Worm (Caenorhabditis elegans) whole organism, L4 larva: ENCODE measurements around the gene acc-2.

Experiments used
- D1046.2 ChIP-seq: fragments of 200-800 bp; sonication (Bioruptor generic); IDR thresholded peaks from 2 replicates; pipeline ENCODE4 v1.3.6; 2022; ENCODE audit warnings: missing genetic modification characterization, missing compliant biosample characterization
- F49E8.2 ChIP-seq: sonication (generic microtip); optimal IDR thresholded peaks from 2 replicates; lab custom pipeline; 2016; ENCODE audit warnings: missing compliant biosample characterization, mild to moderate bottlenecking, missing genetic modification characterization, borderline replicate concordance
- T26A8.4 ChIP-seq: fragments of 200-800 bp; sonication (Bioruptor generic); IDR thresholded peaks from 2 replicates; pipeline ENCODE4 v1.3.6; 2022; ENCODE audit warnings: missing genetic modification characterization, missing compliant biosample characterization
- Y105C5A.15 ChIP-seq: fragments of 200-800 bp; sonication (Bioruptor generic); IDR thresholded peaks from 2 replicates; pipeline ENCODE4 v1.3.6; 2022; ENCODE audit warnings: missing genetic modification characterization, missing compliant biosample characterization
- Y5F2A.4 ChIP-seq: fragments of 200-800 bp; sonication (Bioruptor generic); optimal IDR thresholded peaks from 2 replicates; lab custom pipeline; 2018; ENCODE audit warnings: mild to moderate bottlenecking, missing genetic modification characterization, missing compliant biosample characterization
- ZK337.2 ChIP-seq: fragments of 200-800 bp; sonication (Bioruptor generic); IDR thresholded peaks from 2 replicates; pipeline ENCODE4 v1.3.6; 2022; ENCODE audit warnings: missing genetic modification reagents, missing genetic modification characterization, missing compliant biosample characterization
- aha-1 ChIP-seq: fragments of 150-350 bp; peaks from one replicate; lab custom pipeline; 2014; ENCODE audit warnings: missing biosample characterization, missing genetic modification characterization
- aly-2 ChIP-seq: sonication (generic microtip); optimal IDR thresholded peaks from 2 replicates; lab custom pipeline; 2018; ENCODE audit warnings: missing biosample characterization, missing genetic modification characterization
- arid-1 ChIP-seq: fragments of 200-800 bp; sonication (Bioruptor generic); conservative IDR thresholded peaks from 2 replicates; pipeline ENCODE4 v1.3.6; 2022; ENCODE audit warnings: missing genetic modification reagents, missing genetic modification characterization, missing compliant biosample characterization
- ceh-32 ChIP-seq: sonication (generic microtip); optimal IDR thresholded peaks from 2 replicates; lab custom pipeline; 2016; ENCODE audit warnings: mild to moderate bottlenecking, missing genetic modification characterization, missing compliant biosample characterization; ENCODE audit not compliant: poor library complexity
- ceh-44 ChIP-seq: fragments of 200-800 bp; sonication (Bioruptor generic); IDR thresholded peaks from 2 replicates; pipeline ENCODE4 v1.3.6; 2022; ENCODE audit warnings: missing genetic modification reagents, missing genetic modification characterization, missing compliant biosample characterization
- ceh-82 ChIP-seq: sonication (generic microtip); optimal IDR thresholded peaks from 2 replicates; lab custom pipeline; 2017; ENCODE audit warnings: missing biosample characterization, missing genetic modification characterization
- cey-2 ChIP-seq: sonication (generic microtip); optimal IDR thresholded peaks from 3 replicates; lab custom pipeline; 2017; ENCODE audit warnings: missing genetic modification characterization, mild to moderate bottlenecking, missing compliant biosample characterization, antibody characterized with exemption, borderline replicate concordance; ENCODE audit not compliant: insufficient read depth
- ctbp-1 ChIP-seq: fragments of 200-800 bp; sonication (Bioruptor generic); IDR thresholded peaks from 2 replicates; pipeline ENCODE4 v1.3.6; 2022; ENCODE audit warnings: missing genetic modification reagents, missing genetic modification characterization, missing compliant biosample characterization
- daf-8 ChIP-seq: fragments of 200-800 bp; sonication (Bioruptor generic); IDR thresholded peaks from 2 replicates; pipeline ENCODE4 v1.3.6; 2022; ENCODE audit warnings: missing genetic modification characterization, missing compliant biosample characterization
- dmd-6 ChIP-seq: fragments of 200-800 bp; sonication (Bioruptor generic); IDR thresholded peaks from 2 replicates; pipeline ENCODE4 v1.3.6; 2022; ENCODE audit warnings: missing genetic modification reagents, missing genetic modification characterization, missing compliant biosample characterization
- dmd-8 ChIP-seq: fragments of 200-800 bp; sonication (Bioruptor generic); IDR thresholded peaks from 2 replicates; pipeline ENCODE4 v1.3.6; 2022; ENCODE audit warnings: missing genetic modification characterization, missing compliant biosample characterization
- dpl-1 ChIP-seq: fragments of 150-350 bp; optimal IDR thresholded peaks from 2 replicates; lab custom pipeline; 2014; ENCODE audit warnings: missing biosample characterization, missing genetic modification reagents, missing genetic modification characterization
- egl-27 ChIP-seq: sonication (generic microtip); optimal IDR thresholded peaks from 3 replicates; lab custom pipeline; 2017; ENCODE audit warnings: missing biosample characterization, missing genetic modification reagents, missing genetic modification characterization
- egl-43 ChIP-seq: fragments of 200-800 bp; sonication (Bioruptor generic); IDR thresholded peaks from 2 replicates; pipeline ENCODE4 v1.3.6; 2022; ENCODE audit warnings: missing genetic modification reagents, missing genetic modification characterization, missing compliant biosample characterization
- hlh-11 ChIP-seq: fragments of 200-800 bp; sonication (Bioruptor generic); optimal IDR thresholded peaks from 2 replicates; lab custom pipeline; 2018; ENCODE audit warnings: mild to moderate bottlenecking, missing genetic modification characterization, missing compliant biosample characterization
- hlh-30 ChIP-seq: sonication (generic microtip); optimal IDR thresholded peaks from 2 replicates; lab custom pipeline; 2017; ENCODE audit warnings: antibody characterized with exemption, mild to moderate bottlenecking, missing genetic modification characterization, missing compliant biosample characterization; ENCODE audit not compliant: insufficient read depth
- hmg-1.1 ChIP-seq: fragments of 200-800 bp; sonication (Bioruptor generic); IDR thresholded peaks from 2 replicates; pipeline ENCODE4 v1.3.6; 2022; ENCODE audit warnings: missing genetic modification reagents, missing genetic modification characterization, missing compliant biosample characterization
- jun-1 ChIP-seq: fragments of 150-350 bp; optimal IDR thresholded peaks from 2 replicates; lab custom pipeline; 2014; ENCODE audit warnings: missing biosample characterization, missing genetic modification reagents, missing genetic modification characterization
- lin-38 ChIP-seq: fragments of 200-800 bp; sonication (Bioruptor generic); IDR thresholded peaks from 2 replicates; pipeline ENCODE4 v1.3.6; 2022; ENCODE audit warnings: missing genetic modification reagents, missing genetic modification characterization, missing compliant biosample characterization
- lin-39 ChIP-seq: fragments of 150-350 bp; optimal IDR thresholded peaks from 2 replicates; lab custom pipeline; 2014; ENCODE audit warnings: missing biosample characterization, missing genetic modification reagents, missing genetic modification characterization
- lir-3 ChIP-seq: sonication (generic microtip); optimal IDR thresholded peaks from 2 replicates; lab custom pipeline; 2016; ENCODE audit warnings: mild to moderate bottlenecking, missing genetic modification characterization, missing compliant biosample characterization
- mdl-1 ChIP-seq, 2 experiments: fragments of 150-350 bp in 1 of 2; sonication (generic microtip) in 1 of 2; optimal IDR thresholded peaks; 2 replicates each; lab custom pipeline; 2014 to 2017; ENCODE audit warnings: missing biosample characterization in 2 of 2, missing genetic modification characterization in 2 of 2
- mdt-29 ChIP-seq: fragments of 200-800 bp; sonication (Bioruptor generic); IDR thresholded peaks from 2 replicates; pipeline ENCODE4 v1.3.6; 2022; ENCODE audit warnings: missing genetic modification reagents, missing genetic modification characterization, missing compliant biosample characterization
- nhr-11 ChIP-seq: fragments of 150-350 bp; optimal IDR thresholded peaks from 2 replicates; lab custom pipeline; 2014; ENCODE audit warnings: missing biosample characterization, missing genetic modification characterization
- nhr-111 ChIP-seq: fragments of 200-800 bp; sonication (Bioruptor generic); optimal IDR thresholded peaks from 2 replicates; lab custom pipeline; 2018; ENCODE audit warnings: mild to moderate bottlenecking, missing genetic modification characterization, missing compliant biosample characterization
- nhr-237 ChIP-seq: sonication (generic microtip); optimal IDR thresholded peaks from 2 replicates; lab custom pipeline; 2017; ENCODE audit warnings: missing biosample characterization, missing genetic modification characterization
- nhr-28 ChIP-seq: fragments of 150-350 bp; optimal IDR thresholded peaks from 2 replicates; lab custom pipeline; 2014; ENCODE audit warnings: missing biosample characterization, missing genetic modification characterization
- nhr-76 ChIP-seq: fragments of 150-350 bp; optimal IDR thresholded peaks from 2 replicates; lab custom pipeline; 2014; ENCODE audit warnings: missing biosample characterization, missing genetic modification characterization
- nhr-77 ChIP-seq: fragments of 150-350 bp; optimal IDR thresholded peaks from 2 replicates; lab custom pipeline; 2014; ENCODE audit warnings: missing biosample characterization, missing genetic modification characterization
- php-3 ChIP-seq: fragments of 200-800 bp; sonication (Bioruptor generic); IDR thresholded peaks from 2 replicates; pipeline ENCODE4 v1.3.6; 2022; ENCODE audit warnings: missing genetic modification reagents, missing genetic modification characterization, missing compliant biosample characterization
- saeg-2 ChIP-seq: fragments of 200-800 bp; sonication (Bioruptor generic); IDR thresholded peaks from 2 replicates; pipeline ENCODE4 v1.3.6; 2022; ENCODE audit warnings: missing genetic modification reagents, missing genetic modification characterization, missing compliant biosample characterization
- sdz-12 ChIP-seq: fragments of 200-800 bp; sonication (Bioruptor generic); optimal IDR thresholded peaks from 2 replicates; lab custom pipeline; 2018; ENCODE audit warnings: mild to moderate bottlenecking, missing genetic modification characterization, missing compliant biosample characterization
- set-16 ChIP-seq: fragments of 200-800 bp; sonication (Bioruptor generic); IDR thresholded peaks from 2 replicates; pipeline ENCODE4 v1.3.6; 2022; ENCODE audit warnings: missing genetic modification reagents, missing genetic modification characterization, missing compliant biosample characterization
- skn-1 ChIP-seq: fragments of 150-350 bp; optimal IDR thresholded peaks from 2 replicates; lab custom pipeline; 2014; ENCODE audit warnings: missing biosample characterization, missing genetic modification characterization
- snpc-1.2 ChIP-seq: fragments of 200-800 bp; sonication (Bioruptor generic); IDR thresholded peaks from 2 replicates; pipeline ENCODE4 v1.3.6; 2022; ENCODE audit warnings: missing genetic modification reagents, missing genetic modification characterization, missing compliant biosample characterization
- spr-1 ChIP-seq: sonication (generic microtip); optimal IDR thresholded peaks from 2 replicates; lab custom pipeline; 2016; ENCODE audit warnings: mild to moderate bottlenecking, missing genetic modification characterization, missing compliant biosample characterization
- unc-130 ChIP-seq: sonication (generic microtip); optimal IDR thresholded peaks from 2 replicates; lab custom pipeline; 2016; ENCODE audit warnings: missing genetic modification reagents, missing genetic modification characterization, missing compliant biosample characterization
- zip-11 ChIP-seq: fragments of 200-800 bp; sonication (Bioruptor generic); IDR thresholded peaks from 2 replicates; pipeline ENCODE4 v1.3.6; 2022; ENCODE audit warnings: missing genetic modification characterization, missing compliant biosample characterization
- ztf-7 ChIP-seq: fragments of 150-350 bp; optimal IDR thresholded peaks from 2 replicates; lab custom pipeline; 2014; ENCODE audit warnings: missing biosample characterization, missing genetic modification characterization

The acc-2 gene

DNA sequence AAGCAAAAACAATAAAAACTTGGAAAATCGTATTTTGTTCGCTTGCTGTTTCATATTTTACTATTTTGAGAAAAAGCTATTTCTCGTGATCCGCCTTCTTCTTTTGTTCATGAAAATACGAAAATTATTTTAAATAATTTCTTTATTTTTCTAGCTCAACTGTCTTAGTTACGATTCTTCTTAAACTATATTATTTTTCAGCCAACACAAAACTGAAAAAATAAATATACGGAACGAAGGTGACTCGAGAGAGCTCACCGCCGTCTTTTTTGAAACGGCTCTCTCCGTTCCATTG lies 41.3 kb upstream of the acc-2 start, which contains the start of gene pdzd-8:
Gene pdzd-8 (plus strand): TSS at position 196 of the 295 bp plus-strand sequence.
- TF ChIP-seq dmd-8 (no peak), T26A8.4 (GFP tag; lab: Robert Waterston, UW) (no peak)

DNA sequence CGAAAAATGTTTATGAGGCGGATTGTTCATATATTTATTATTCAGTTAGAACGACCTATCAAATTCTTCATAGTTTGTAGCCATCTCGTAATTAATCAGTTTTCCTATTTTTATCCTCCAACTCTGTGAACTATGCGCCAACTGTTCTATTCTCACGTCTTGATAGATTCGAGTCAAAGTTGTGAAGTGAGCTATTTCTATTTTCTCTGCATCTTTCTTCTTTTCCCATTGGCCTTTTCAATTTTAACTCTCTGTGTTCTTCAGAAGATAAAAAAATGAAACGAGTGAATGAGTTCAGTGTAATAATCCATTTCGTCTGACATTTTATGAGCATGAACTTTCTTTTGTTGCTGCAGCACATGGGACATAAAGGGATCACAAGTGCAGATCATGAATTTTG lies 38.5 kb upstream of the acc-2 start:
- TF ChIP-seq aha-1 (tag; lab: Kevin White, UChicago) (peak; percentile 66), F49E8.2 (no peak), nhr-11 (peak; percentile 56), saeg-2 (GFP tag; lab: Robert Waterston, UW) (no peak), php-3 (GFP tag; lab: Robert Waterston, UW) (0 out of 2 replicates have a peak, but pooled peaks have one; percentile 31)

DNA sequence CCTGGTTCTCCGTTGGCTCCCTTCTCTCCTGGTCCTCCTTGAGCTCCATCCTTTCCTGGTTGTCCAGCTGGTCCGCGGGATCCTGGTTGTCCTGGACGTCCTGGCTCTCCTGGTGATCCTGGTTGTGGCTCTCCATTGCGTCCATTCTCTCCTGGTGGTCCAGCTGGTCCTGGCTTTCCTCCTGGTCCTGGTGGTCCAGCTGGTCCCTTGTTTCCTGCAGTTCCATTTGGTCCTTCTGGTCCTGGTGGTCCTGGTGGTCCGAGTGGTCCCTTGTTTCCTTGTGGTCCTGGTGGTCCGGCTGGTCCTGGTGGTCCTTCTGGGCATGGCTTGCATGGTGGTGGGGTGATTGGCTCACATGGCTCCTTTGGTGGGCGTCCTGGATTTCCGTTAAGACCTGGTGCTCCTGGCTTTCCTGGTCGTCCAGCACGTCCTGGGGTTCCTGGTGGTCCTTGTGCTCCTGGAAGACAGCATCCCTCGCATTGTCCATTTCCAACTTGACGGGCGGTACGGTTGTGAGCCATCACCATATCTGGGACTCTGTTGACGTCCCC lies 37.4 kb upstream of the acc-2 start:
- TF ChIP-seq ztf-7 (tag; lab: Kevin White, UChicago): no peak
- no peak for TF ChIP-seq dpl-1
- TF ChIP-seq egl-27 (tag; lab: Kevin White, UChicago): no peak
- TF ChIP-seq hlh-11 (tag; lab: Kevin White, UChicago): no peak
- no peak for TF ChIP-seq spr-1 (tag; lab: Kevin White, UChicago)
- TF ChIP-seq T26A8.4 (GFP tag; lab: Robert Waterston, UW): no peak
- TF ChIP-seq D1046.2 (GFP tag; lab: Robert Waterston, UW): no peak
- no peak for TF ChIP-seq php-3 (GFP tag; lab: Robert Waterston, UW)
- TF ChIP-seq daf-8 (GFP tag; lab: Robert Waterston, UW): no peak
- TF ChIP-seq ceh-32 (tag; lab: Kevin White, UChicago): no peak
- no peak for TF ChIP-seq mdt-29 (GFP tag; lab: Robert Waterston, UW)
- no peak for TF ChIP-seq Y105C5A.15 (GFP tag; lab: Robert Waterston, UW)
- TF ChIP-seq zip-11: no peak
- no peak for TF ChIP-seq skn-1 (tag; lab: Kevin White, UChicago)
- no peak for TF ChIP-seq hlh-30
- no peak for TF ChIP-seq nhr-111 (GFP tag; lab: Kevin White, UChicago)
- TF ChIP-seq snpc-1.2 (GFP tag; lab: Robert Waterston, UW): 0 out of 2 replicates have a peak, but pooled peaks have one; percentile 24
- TF ChIP-seq mdl-1 (tag; optimal IDR thresholded peaks at IDR 0.05; lab: Kevin White, UChicago): no peak
- TF ChIP-seq egl-43 (GFP tag; lab: Robert Waterston, UW): no peak
- no peak for TF ChIP-seq ceh-44
- no peak for TF ChIP-seq sdz-12
- peak; percentile 23; the same call in 1 of the 2 replicates for TF ChIP-seq ctbp-1 (GFP tag; lab: Robert Waterston, UW)
- TF ChIP-seq set-16 (GFP tag; lab: Robert Waterston, UW): peak; percentile 95

DNA sequence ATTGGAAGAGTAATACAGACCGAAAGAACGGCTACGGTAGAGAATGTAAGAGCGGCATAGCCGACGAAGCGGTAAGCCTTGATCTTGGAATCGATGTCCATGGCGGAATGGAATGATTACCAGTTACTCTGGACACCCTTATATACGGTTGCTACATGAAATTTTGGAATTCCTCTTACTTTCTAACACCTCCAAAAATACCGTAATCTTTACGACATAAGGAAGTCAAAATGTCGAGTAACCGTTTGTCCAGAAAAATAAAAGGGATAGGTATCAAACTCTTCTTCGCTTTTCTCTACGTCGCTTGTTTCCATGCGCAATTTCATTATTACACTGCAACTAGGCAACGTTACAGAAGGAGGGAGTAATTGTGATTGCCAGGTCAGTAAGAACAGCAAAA lies 36.9 kb upstream of the acc-2 start, which contains the start of gene col-119:
Gene col-119 (minus strand): TSS at position 101 of the 400 bp plus-strand sequence.
- TF ChIP-seq ZK337.2: no peak
- TF ChIP-seq dmd-6 (GFP tag; lab: Robert Waterston, UW): peak; percentile 16; the same call in 1 of the 2 replicates
- TF ChIP-seq cey-2 (tag; lab: Kevin White, UChicago): peak; percentile 38
- TF ChIP-seq nhr-76: peak; percentile 22
- TF ChIP-seq aha-1 (tag; lab: Kevin White, UChicago): peak; percentile 18
- no peak for TF ChIP-seq nhr-28 (tag; lab: Kevin White, UChicago)

ce11 chrIV:8984566-8984965 lies 32.0 kb upstream of the acc-2 start, which contains the start of gene nstp-1:
Gene nstp-1, plus strand, starts transcription at chrIV:8984866.
- TF ChIP-seq jun-1 (tag; lab: Kevin White, UChicago) (no peak), php-3 (GFP tag; lab: Robert Waterston, UW) (no peak), mdt-29 (GFP tag; lab: Robert Waterston, UW) (no peak), Y5F2A.4 (GFP tag; lab: Kevin White, UChicago) (no peak), lir-3 (tag; lab: Kevin White, UChicago) (no peak), sdz-12 (no peak), aly-2 (tag; lab: Kevin White, UChicago) (no peak), nhr-77 (no peak), ceh-82 (tag; lab: Kevin White, UChicago) (no peak), dpl-1 (no peak), nhr-237 (tag; lab: Kevin White, UChicago) (no peak), lin-39 (no peak), arid-1 (GFP tag; lab: Robert Waterston, UW) (no peak), lin-38 (GFP tag; lab: Robert Waterston, UW) (no peak), ceh-44 (no peak), unc-130 (GFP tag; lab: Kevin White, UChicago) (no peak), hmg-1.1 (GFP tag; lab: Robert Waterston, UW) (no peak)
